Worm (Caenorhabditis elegans) whole organism, L1 larva: Measurements from ENCODE around the gene M04D8.4.

Experiments used
- C16A3.4 ChIP-seq: fragments of 150-350 bp; optimal IDR thresholded peaks from 2 replicates; lab custom pipeline; 2014; ENCODE audit warnings: missing biosample characterization, missing genetic modification characterization
- F16B12.6 ChIP-seq: fragments of 150-350 bp; optimal IDR thresholded peaks from 2 replicates; lab custom pipeline; 2014; ENCODE audit warnings: missing biosample characterization, missing genetic modification characterization
- Y116A8C.19 ChIP-seq: sonication (generic microtip); optimal IDR thresholded peaks from 2 replicates; lab custom pipeline; 2016; ENCODE audit warnings: missing compliant biosample characterization, missing genetic modification characterization, borderline replicate concordance
- aha-1 ChIP-seq: fragments of 150-350 bp; optimal IDR thresholded peaks from 2 replicates; lab custom pipeline; 2014; ENCODE audit warnings: missing biosample characterization, missing genetic modification characterization
- blmp-1 ChIP-seq: fragments of 150-350 bp; optimal IDR thresholded peaks from 2 replicates; lab custom pipeline; 2014; ENCODE audit warnings: missing biosample characterization, missing genetic modification characterization
- ceh-63 ChIP-seq: fragments of 200-800 bp; sonication (Bioruptor generic); optimal IDR thresholded peaks from 2 replicates; lab custom pipeline; 2018; ENCODE audit warnings: mild to moderate bottlenecking, missing genetic modification characterization, missing compliant biosample characterization
- ceh-8 ChIP-seq: fragments of 200-800 bp; sonication (Bioruptor generic); optimal IDR thresholded peaks from 2 replicates; lab custom pipeline; 2018; ENCODE audit warnings: mild to moderate bottlenecking, missing genetic modification characterization, moderate library complexity, missing compliant biosample characterization
- ceh-82 ChIP-seq, 3 experiments: fragments of 150-350 bp in 1 of 3; sonication (generic microtip) in 2 of 3; optimal IDR thresholded peaks; 2 replicates each; lab custom pipeline; 2014 to 2017; ENCODE audit warnings: missing biosample characterization in 3 of 3, missing genetic modification characterization in 3 of 3
- ceh-88 ChIP-seq: fragments of 200-800 bp; sonication (Bioruptor generic); IDR thresholded peaks from 2 replicates; pipeline ENCODE4 v1.3.6; 2022; ENCODE audit warnings: missing genetic modification characterization, missing compliant biosample characterization
- ceh-90 ChIP-seq: sonication (generic microtip); optimal IDR thresholded peaks from 2 replicates; lab custom pipeline; 2016; ENCODE audit warnings: missing genetic modification characterization, missing compliant biosample characterization
- ces-1 ChIP-seq: fragments of 150-350 bp; optimal IDR thresholded peaks from 2 replicates; lab custom pipeline; 2014; ENCODE audit warnings: missing biosample characterization, missing genetic modification reagents, missing genetic modification characterization
- dpl-1 ChIP-seq, 3 experiments: fragments of 150-350 bp in 2 of 3; sonication (generic microtip) in 1 of 3; optimal IDR thresholded peaks; 2 replicates each; lab custom pipeline; 2014 to 2017; ENCODE audit warnings: missing biosample characterization in 3 of 3, missing genetic modification characterization in 3 of 3, missing genetic modification reagents in 3 of 3
- dsc-1 ChIP-seq: sonication (generic microtip); optimal IDR thresholded peaks from 2 replicates; lab custom pipeline; 2016; ENCODE audit warnings: mild to moderate bottlenecking, missing genetic modification characterization, missing compliant biosample characterization
- efl-1 ChIP-seq, 4 experiments: fragments of 150-350 bp; optimal IDR thresholded peaks in 3 of 4; peaks in 1 of 4; 1 replicate in 1 of 4; 2 replicates in 3 of 4; lab custom pipeline; 2014; ENCODE audit warnings: missing biosample characterization in 2 of 4, missing genetic modification characterization in 2 of 4, missing genetic modification reagents in 2 of 4
- elt-2 ChIP-seq: sonication (generic microtip); optimal IDR thresholded peaks from 2 replicates; lab custom pipeline; 2016; ENCODE audit warnings: missing genetic modification characterization, mild to moderate bottlenecking, inconsistent platforms, missing compliant biosample characterization, missing genetic modification reagents
- fkh-10 ChIP-seq: sonication (generic microtip); optimal IDR thresholded peaks from 2 replicates; lab custom pipeline; 2017; ENCODE audit warnings: missing biosample characterization, missing genetic modification reagents, missing genetic modification characterization
- fkh-8 ChIP-seq: sonication (generic microtip); optimal IDR thresholded peaks from 2 replicates; lab custom pipeline; 2016; ENCODE audit warnings: mild to moderate bottlenecking, missing genetic modification characterization, missing compliant biosample characterization
- fos-1 ChIP-seq: fragments of 150-350 bp; optimal IDR thresholded peaks from 2 replicates; lab custom pipeline; 2014; ENCODE audit warnings: missing biosample characterization, missing genetic modification characterization
- grh-1 ChIP-seq: fragments of 200-800 bp; sonication (Bioruptor generic); IDR thresholded peaks from 2 replicates; pipeline ENCODE4 v1.3.6; 2022; ENCODE audit warnings: missing genetic modification reagents, missing genetic modification characterization, missing compliant biosample characterization
- isw-1 ChIP-seq: fragments of 200-800 bp; sonication (Bioruptor generic); IDR thresholded peaks from 2 replicates; pipeline ENCODE4 v1.3.6; 2022; ENCODE audit warnings: missing genetic modification characterization, missing compliant biosample characterization
- jun-1 ChIP-seq: fragments of 150-350 bp; optimal IDR thresholded peaks from 2 replicates; lab custom pipeline; 2014; ENCODE audit warnings: missing biosample characterization, missing genetic modification reagents, missing genetic modification characterization
- lin-13 ChIP-seq: fragments of 150-350 bp; optimal IDR thresholded peaks from 2 replicates; lab custom pipeline; 2014; ENCODE audit warnings: missing biosample characterization, missing genetic modification reagents, missing genetic modification characterization
- lin-14 ChIP-seq: fragments of 200-800 bp; sonication (Bioruptor generic); optimal IDR thresholded peaks from 2 replicates; lab custom pipeline; 2018; ENCODE audit warnings: mild to moderate bottlenecking, missing genetic modification characterization, moderate library complexity, missing compliant biosample characterization
- lir-3 ChIP-seq: sonication (generic microtip); optimal IDR thresholded peaks from 2 replicates; lab custom pipeline; 2016; ENCODE audit warnings: mild to moderate bottlenecking, missing genetic modification characterization, moderate library complexity, missing compliant biosample characterization; ENCODE audit not compliant: poor library complexity
- lsy-2 ChIP-seq, 2 experiments: fragments of 150-350 bp; optimal IDR thresholded peaks; 2 replicates each; lab custom pipeline; 2014; ENCODE audit warnings: missing biosample characterization in 2 of 2, missing genetic modification characterization in 2 of 2
- mab-9 ChIP-seq: fragments of 200-800 bp; sonication (Bioruptor generic); IDR thresholded peaks from 2 replicates; pipeline ENCODE4 v1.3.6; 2022; ENCODE audit warnings: missing genetic modification reagents, missing genetic modification characterization, missing compliant biosample characterization
- mdl-1 ChIP-seq, 2 experiments: fragments of 150-350 bp; optimal IDR thresholded peaks; 2 replicates each; lab custom pipeline; 2014 to 2017; ENCODE audit warnings: missing biosample characterization in 2 of 2, missing genetic modification characterization in 2 of 2, inconsistent platforms in 1 of 2
- mef-2 ChIP-seq: fragments of 150-350 bp; optimal IDR thresholded peaks from 2 replicates; lab custom pipeline; 2014; ENCODE audit warnings: missing biosample characterization, missing genetic modification characterization
- mep-1 ChIP-seq: fragments of 150-350 bp; optimal IDR thresholded peaks from 2 replicates; lab custom pipeline; 2014; ENCODE audit warnings: missing biosample characterization, missing genetic modification characterization
- nhr-19 ChIP-seq: fragments of 200-800 bp; sonication (Bioruptor generic); conservative IDR thresholded peaks from 2 replicates; pipeline ENCODE4 v1.3.6; 2022; ENCODE audit warnings: missing genetic modification characterization, missing compliant biosample characterization
- nhr-20 ChIP-seq: sonication (generic microtip); optimal IDR thresholded peaks from 2 replicates; lab custom pipeline; 2016; ENCODE audit warnings: mild to moderate bottlenecking, missing genetic modification characterization, missing compliant biosample characterization
- nhr-237 ChIP-seq: fragments of 150-350 bp; optimal IDR thresholded peaks from 2 replicates; lab custom pipeline; 2014; ENCODE audit warnings: missing biosample characterization, missing genetic modification characterization
- nhr-28 ChIP-seq: fragments of 150-350 bp; optimal IDR thresholded peaks from 2 replicates; lab custom pipeline; 2014; ENCODE audit warnings: missing biosample characterization, missing genetic modification characterization
- nhr-47 ChIP-seq: sonication (generic microtip); optimal IDR thresholded peaks from 2 replicates; lab custom pipeline; 2016; ENCODE audit warnings: mild to moderate bottlenecking, missing genetic modification characterization, moderate library complexity, missing compliant biosample characterization
- nhr-71 ChIP-seq: sonication (generic microtip); optimal IDR thresholded peaks from 2 replicates; lab custom pipeline; 2016; ENCODE audit warnings: mild to moderate bottlenecking, missing genetic modification characterization, moderate library complexity, missing compliant biosample characterization
- nhr-85 ChIP-seq: sonication (generic microtip); peaks from one replicate; lab custom pipeline; 2016; ENCODE audit warnings: missing genetic modification characterization, inconsistent platforms, missing compliant biosample characterization
- nhr-90 ChIP-seq: sonication (generic microtip); optimal IDR thresholded peaks from 2 replicates; lab custom pipeline; 2016; ENCODE audit warnings: mild to moderate bottlenecking, missing genetic modification characterization, missing compliant biosample characterization; ENCODE audit not compliant: poor library complexity
- rnt-1 ChIP-seq: sonication (generic microtip); optimal IDR thresholded peaks from 2 replicates; lab custom pipeline; 2016; ENCODE audit warnings: mild to moderate bottlenecking, missing genetic modification characterization, moderate library complexity, missing compliant biosample characterization
- snpc-4 ChIP-seq: fragments of 150-350 bp; optimal IDR thresholded peaks from 2 replicates; lab custom pipeline; 2014; ENCODE audit warnings: missing biosample characterization, missing genetic modification characterization
- snu-23 ChIP-seq: sonication (generic microtip); optimal IDR thresholded peaks from 2 replicates; lab custom pipeline; 2016; ENCODE audit warnings: missing genetic modification characterization, missing compliant biosample characterization
- sup-37 ChIP-seq: fragments of 200-800 bp; sonication (Bioruptor generic); optimal IDR thresholded peaks from 2 replicates; lab custom pipeline; 2018; ENCODE audit warnings: mild to moderate bottlenecking, missing genetic modification characterization, missing compliant biosample characterization
- swsn-7 ChIP-seq: sonication (generic microtip); optimal IDR thresholded peaks from 2 replicates; lab custom pipeline; 2016; ENCODE audit warnings: missing genetic modification characterization, missing compliant biosample characterization
- unc-130 ChIP-seq: fragments of 150-350 bp; optimal IDR thresholded peaks from 2 replicates; lab custom pipeline; 2017; ENCODE audit warnings: missing biosample characterization, missing genetic modification characterization, inconsistent platforms
- unc-86 ChIP-seq: sonication (generic microtip); optimal IDR thresholded peaks from 2 replicates; lab custom pipeline; 2016; ENCODE audit warnings: missing genetic modification characterization, missing compliant biosample characterization
- xbp-1 ChIP-seq: sonication (generic microtip); optimal IDR thresholded peaks from 2 replicates; lab custom pipeline; 2016; ENCODE audit warnings: missing genetic modification characterization, missing compliant biosample characterization
- zag-1 ChIP-seq: fragments of 150-350 bp; optimal IDR thresholded peaks from 2 replicates; lab custom pipeline; 2014; ENCODE audit warnings: missing biosample characterization, missing genetic modification characterization
- zip-4 ChIP-seq: fragments of 200-800 bp; sonication (Bioruptor generic); optimal IDR thresholded peaks from 2 replicates; lab custom pipeline; 2018; ENCODE audit warnings: mild to moderate bottlenecking, missing genetic modification characterization, moderate library complexity, missing compliant biosample characterization

The M04D8.4 gene

ce11 chrIII:9997890-9998289 lies 32.6 kb downstream of the M04D8.4 start, which contains the start of gene pqn-8:
Gene pqn-8 (minus strand): TSS chrIII:9997990.
- TF ChIP-seq lin-13 (GFP tag; lab: Kevin White, UChicago) (no peak), nhr-90 (no peak), nhr-47 (tag; lab: Kevin White, UChicago) (no peak), unc-86 (no peak), unc-130 (tag; lab: Kevin White, UChicago) (no peak), zag-1 (tag; lab: Kevin White, UChicago) (no peak), nhr-20 (no peak), ceh-88 (GFP tag; lab: Robert Waterston, UW) (no peak), lsy-2 (tag; optimal IDR thresholded peaks at IDR 0.05; lab: Kevin White, UChicago) (no peak), ceh-8 (GFP tag; lab: Kevin White, UChicago) (no peak), mdl-1 (tag; optimal IDR thresholded peaks at IDR 0.05; lab: Kevin White, UChicago) (no peak), nhr-237 (tag; lab: Kevin White, UChicago) (no peak), dsc-1 (tag; lab: Kevin White, UChicago) (no peak), snpc-4 (tag; lab: Kevin White, UChicago) (no peak), F16B12.6 (tag; lab: Kevin White, UChicago) (no peak)

DNA sequence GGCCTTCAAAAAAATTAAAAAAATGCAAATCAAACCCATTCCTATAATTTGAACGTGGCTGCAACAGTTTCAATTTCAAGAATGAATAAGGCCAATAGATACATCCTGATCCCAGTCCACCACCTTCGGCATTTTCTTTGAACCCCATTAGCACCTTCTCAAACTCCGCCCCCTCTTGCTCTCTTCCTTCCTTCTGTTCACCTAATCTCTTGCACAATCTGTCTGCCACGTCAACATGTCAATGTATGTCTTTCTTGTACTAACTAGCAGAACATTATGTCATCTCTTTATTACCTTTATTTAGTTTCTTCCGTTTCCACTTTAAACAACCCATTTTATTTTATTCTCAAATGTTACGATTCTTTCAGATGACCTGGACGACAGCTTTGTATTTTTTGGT lies 36.9 kb downstream of the M04D8.4 start, which contains the start of gene C05B5.4:
C05B5.4 (plus strand) TSS at position 351 of the 400 bp plus-strand sequence.
- no peak for TF ChIP-seq aha-1 (tag; lab: Kevin White, UChicago)
- TF ChIP-seq zip-4 (GFP tag; lab: Kevin White, UChicago): no peak
- TF ChIP-seq swsn-7 (tag; lab: Kevin White, UChicago): no peak
- no peak for TF ChIP-seq elt-2

DNA sequence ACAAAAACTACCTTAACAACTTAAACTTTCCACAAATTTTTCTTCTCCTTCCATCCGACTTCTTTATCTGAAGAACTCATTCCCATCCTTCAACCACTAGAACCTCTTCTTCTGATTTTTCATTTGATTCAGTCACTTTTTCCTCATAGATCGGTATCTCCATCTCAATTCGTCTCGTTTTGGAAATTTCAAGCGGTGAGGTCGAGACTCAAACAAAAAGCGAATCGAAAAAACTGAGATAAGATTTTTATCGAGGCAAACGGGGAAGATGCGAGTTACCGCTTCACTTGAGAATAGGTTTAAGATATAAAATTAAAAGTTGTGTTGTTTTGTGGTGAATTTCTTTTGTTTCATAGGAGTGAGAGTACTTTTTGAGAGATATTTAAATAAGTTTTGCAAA lies 39.1 kb downstream of the M04D8.4 start:
- TF ChIP-seq isw-1 (GFP tag; lab: Robert Waterston, UW): no peak
- no peak for TF ChIP-seq ceh-82 (tag; optimal IDR thresholded peaks at IDR 0.05; lab: Kevin White, UChicago)
- TF ChIP-seq Y116A8C.19 (tag; lab: Kevin White, UChicago): no peak
- no peak for TF ChIP-seq C16A3.4
- TF ChIP-seq ces-1 (GFP tag; lab: Kevin White, UChicago): no peak
- no peak for TF ChIP-seq nhr-85
- no peak for TF ChIP-seq lir-3 (tag; lab: Kevin White, UChicago)
- TF ChIP-seq mep-1 (tag; lab: Kevin White, UChicago): peak; percentile 3
- no peak for TF ChIP-seq ceh-88 (GFP tag; lab: Robert Waterston, UW)
- TF ChIP-seq blmp-1 (tag; lab: Kevin White, UChicago): peak; percentile 82
- TF ChIP-seq fkh-10 (GFP tag; lab: Kevin White, UChicago): no peak
- TF ChIP-seq rnt-1 (tag; lab: Kevin White, UChicago): peak; percentile 14
- no peak for TF ChIP-seq mab-9 (GFP tag; lab: Robert Waterston, UW)
- no peak for TF ChIP-seq grh-1 (GFP tag; lab: Robert Waterston, UW)
- TF ChIP-seq fos-1 (tag; lab: Kevin White, UChicago): no peak
- peak; percentile 74 for TF ChIP-seq lin-14 (GFP tag; lab: Kevin White, UChicago)

- TF ChIP-seq nhr-71: no peak
- no peak for TF ChIP-seq fkh-8 (tag; lab: Kevin White, UChicago)
- TF ChIP-seq nhr-237 (tag; lab: Kevin White, UChicago): no peak
- TF ChIP-seq mep-1 (tag; lab: Kevin White, UChicago): no peak
- TF ChIP-seq efl-1 (optimal IDR thresholded peaks at IDR 0.05; lab: Kevin White, UChicago): no peak
- no peak for TF ChIP-seq efl-1 (GFP tag; optimal IDR thresholded peaks at IDR 0.05 in 1 of 2; lab: Kevin White, UChicago)
- TF ChIP-seq sup-37 (GFP tag; lab: Kevin White, UChicago): no peak
- TF ChIP-seq snu-23 (GFP tag; lab: Kevin White, UChicago): no peak
- TF ChIP-seq ceh-63 (GFP tag; lab: Kevin White, UChicago): no peak
- TF ChIP-seq xbp-1 (tag; lab: Kevin White, UChicago): no peak
- TF ChIP-seq ceh-90 (tag; lab: Kevin White, UChicago): no peak
- TF ChIP-seq lir-3 (tag; lab: Kevin White, UChicago): no peak
- no peak for TF ChIP-seq nhr-19 (GFP tag; lab: Robert Waterston, UW)
- no peak for TF ChIP-seq mef-2 (tag; lab: Kevin White, UChicago)
- TF ChIP-seq jun-1 (tag; lab: Kevin White, UChicago): no peak
- no peak for TF ChIP-seq Y116A8C.19 (tag; lab: Kevin White, UChicago)
- no peak for TF ChIP-seq dpl-1 (GFP tag; optimal IDR thresholded peaks at IDR 0.05; lab: Kevin White, UChicago)
- no peak for TF ChIP-seq nhr-28
- TF ChIP-seq, all 84 proteins: peak for 0
Measured at ce11 chrIII:9988352-9988751, 42.1 kb downstream of the M04D8.4 start, which contains the start of gene C05B5.1. Gene C05B5.1 (minus strand): TSS chrIII:9988452.
